Fruit fly (Drosophila melanogaster) whole organism, adult: ENCODE results near the gene Rassf.

Source experiments
- CG11617 ChIP-seq: fragments of 200-800 bp; sonication (Bioruptor generic); optimal IDR thresholded peaks from 2 replicates; lab custom pipeline; 2017; ENCODE audit warnings: mild to moderate bottlenecking, missing biosample characterization, missing genetic modification reagents, missing genetic modification characterization
- CG12768 ChIP-seq: fragments of 200-800 bp; sonication (Bioruptor generic); optimal IDR thresholded peaks from 2 replicates; lab custom pipeline; 2017; ENCODE audit warnings: missing biosample characterization, missing genetic modification characterization, mild to moderate bottlenecking, moderate library complexity, missing genetic modification reagents
- CG14711 ChIP-seq: fragments of 200-800 bp; sonication (Bioruptor generic); optimal IDR thresholded peaks from 2 replicates; lab custom pipeline; 2018; ENCODE audit warnings: missing biosample characterization, mild to moderate bottlenecking, missing genetic modification characterization, moderate library complexity
- CG1620 ChIP-seq: fragments of 200-800 bp; sonication (Bioruptor generic); optimal IDR thresholded peaks from 2 replicates; lab custom pipeline; 2016; ENCODE audit warnings: missing biosample characterization, missing genetic modification characterization
- CG33017 ChIP-seq: fragments of 200-800 bp; sonication (Bioruptor generic); optimal IDR thresholded peaks from 2 replicates; lab custom pipeline; 2018; ENCODE audit warnings: missing biosample characterization, mild to moderate bottlenecking, missing genetic modification characterization, moderate library complexity
- CG5204 ChIP-seq: fragments of 200-800 bp; sonication (Bioruptor generic); optimal IDR thresholded peaks from 2 replicates; lab custom pipeline; 2016; ENCODE audit warnings: missing biosample characterization, missing genetic modification characterization
- CG7045 ChIP-seq: fragments of 200-800 bp; sonication (Bioruptor generic); optimal IDR thresholded peaks from 2 replicates; lab custom pipeline; 2017; ENCODE audit warnings: missing biosample characterization, mild to moderate bottlenecking, missing genetic modification characterization
- CG7101 ChIP-seq: fragments of 200-800 bp; sonication (Bioruptor generic); optimal IDR thresholded peaks from 2 replicates; lab custom pipeline; 2018; ENCODE audit warnings: missing biosample characterization, mild to moderate bottlenecking, missing genetic modification characterization, moderate library complexity
- Clk ChIP-seq: fragments of 200-800 bp; sonication (Bioruptor generic); optimal IDR thresholded peaks from 2 replicates; lab custom pipeline; 2017; ENCODE audit warnings: missing biosample characterization, missing genetic modification characterization
- Crg-1 ChIP-seq: fragments of 200-800 bp; sonication (Bioruptor generic); optimal IDR thresholded peaks from 2 replicates; lab custom pipeline; 2016; ENCODE audit warnings: missing biosample characterization, missing genetic modification characterization
- Hr96 ChIP-seq: fragments of 200-800 bp; sonication (Bioruptor generic); optimal IDR thresholded peaks from 2 replicates; lab custom pipeline; 2016; ENCODE audit warnings: missing biosample characterization, missing genetic modification characterization
- Mnt ChIP-seq: fragments of 200-800 bp; sonication (Bioruptor generic); optimal IDR thresholded peaks from 2 replicates; lab custom pipeline; 2016; ENCODE audit warnings: missing biosample characterization, mild to moderate bottlenecking, missing genetic modification characterization
- bab1 ChIP-seq: fragments of 200-800 bp; sonication (Bioruptor generic); optimal IDR thresholded peaks from 3 replicates; lab custom pipeline; 2019; ENCODE audit warnings: missing biosample characterization, mild to moderate bottlenecking, missing genetic modification characterization, moderate library complexity
- cic ChIP-seq: fragments of 200-800 bp; sonication (Bioruptor generic); optimal IDR thresholded peaks from 2 replicates; lab custom pipeline; 2017; ENCODE audit warnings: missing biosample characterization, mild to moderate bottlenecking, missing genetic modification characterization, moderate library complexity
- cnc ChIP-seq, 2 experiments: fragments of >200 bp; optimal IDR thresholded peaks; 2 replicates each; lab custom pipeline; 2017
- kay ChIP-seq: fragments of 200-800 bp; sonication (Bioruptor generic); peaks from one replicate; lab custom pipeline; 2016; ENCODE audit warnings: missing biosample characterization, missing genetic modification characterization, borderline replicate concordance
- ovo ChIP-seq: fragments of 200-800 bp; sonication (Bioruptor generic); optimal IDR thresholded peaks from 2 replicates; lab custom pipeline; 2016; ENCODE audit warnings: missing biosample characterization, missing genetic modification characterization
- pad ChIP-seq: fragments of 200-800 bp; sonication (Bioruptor generic); optimal IDR thresholded peaks from 3 replicates; lab custom pipeline; 2017; ENCODE audit warnings: missing biosample characterization, missing genetic modification characterization, mild to moderate bottlenecking, moderate library complexity, missing genetic modification reagents
- tj ChIP-seq: fragments of 200-800 bp; sonication (Bioruptor generic); optimal IDR thresholded peaks from 3 replicates; lab custom pipeline; 2017; ENCODE audit warnings: missing biosample characterization, mild to moderate bottlenecking, missing genetic modification characterization, moderate library complexity
- toe ChIP-seq: fragments of 200-800 bp; sonication (Bioruptor generic); optimal IDR thresholded peaks from 2 replicates; lab custom pipeline; 2016; ENCODE audit warnings: missing biosample characterization, missing genetic modification characterization

Rassf gene

dm6 chr3R:23131341-23131884 is 13.7 kb upstream of the Rassf start:
- no peak for TF ChIP-seq CG11617 (GFP tag; lab: Kevin White, UChicago)
- no peak for TF ChIP-seq CG33017
- no peak for TF ChIP-seq Crg-1 (GFP tag; lab: Kevin White, UChicago)
- no peak for TF ChIP-seq CG1620
- TF ChIP-seq cic (GFP tag; lab: Kevin White, UChicago), result no peak

dm6 chr3R:23130884-23131283 is 13.2 kb upstream of the Rassf start:
- TF ChIP-seq Clk (GFP tag; lab: Kevin White, UChicago) (no peak), CG5204 (GFP tag; lab: Kevin White, UChicago) (no peak), bab1 (GFP tag; lab: Kevin White, UChicago) (no peak), CG7101 (tag; lab: Kevin White, UChicago) (no peak), pad (GFP tag; lab: Kevin White, UChicago) (no peak), toe (GFP tag; lab: Kevin White, UChicago) (no peak), Mnt (GFP tag; lab: Kevin White, UChicago) (no peak), CG14711 (tag; lab: Kevin White, UChicago) (no peak), CG12768 (GFP tag; lab: Kevin White, UChicago) (no peak), cic (GFP tag; lab: Kevin White, UChicago) (no peak), ovo (GFP tag; lab: Kevin White, UChicago) (no peak), Crg-1 (GFP tag; lab: Kevin White, UChicago) (no peak), CG7045 (no peak), kay (no peak), cnc (optimal IDR thresholded peaks at IDR 0.05; lab: Kevin White, UChicago) (no peak), tj (no peak), CG1620 (no peak), CG33017 (no peak), CG11617 (GFP tag; lab: Kevin White, UChicago) (no peak), Hr96 (GFP tag; lab: Kevin White, UChicago) (no peak)

- TF ChIP-seq CG14711 (tag; lab: Kevin White, UChicago) (no peak), Clk (GFP tag; lab: Kevin White, UChicago) (no peak), Hr96 (GFP tag; lab: Kevin White, UChicago) (no peak), CG7045 (no peak), CG7101 (tag; lab: Kevin White, UChicago) (no peak), bab1 (GFP tag; lab: Kevin White, UChicago) (no peak), CG5204 (GFP tag; lab: Kevin White, UChicago) (no peak), CG11617 (GFP tag; lab: Kevin White, UChicago) (no peak), CG33017 (no peak), ovo (GFP tag; lab: Kevin White, UChicago) (no peak), Crg-1 (GFP tag; lab: Kevin White, UChicago) (no peak), pad (GFP tag; lab: Kevin White, UChicago) (no peak), toe (GFP tag; lab: Kevin White, UChicago) (no peak), kay (no peak), cic (GFP tag; lab: Kevin White, UChicago) (no peak), Mnt (GFP tag; lab: Kevin White, UChicago) (no peak), CG12768 (GFP tag; lab: Kevin White, UChicago) (no peak), cnc (optimal IDR thresholded peaks at IDR 0.05; lab: Kevin White, UChicago) (no peak), tj (no peak), CG1620 (no peak)
Measured at dm6 chr3R:23130181-23130580, 12.4 kb upstream of the Rassf start.

- TF ChIP-seq Clk (GFP tag; lab: Kevin White, UChicago) (no peak), Hr96 (GFP tag; lab: Kevin White, UChicago) (no peak), kay (no peak), tj (no peak)
Measured at dm6 chr3R:23129617-23130016, 11.9 kb upstream of the Rassf start.

- TF ChIP-seq kay (no peak), bab1 (GFP tag; lab: Kevin White, UChicago) (peak; percentile 49), ovo (GFP tag; lab: Kevin White, UChicago) (no peak)
Measured at dm6 chr3R:23127796-23128195, 10.1 kb upstream of the Rassf start, which contains the start of gene CG31457. Gene CG31457 (minus strand): TSS chr3R:23127981.

- TF ChIP-seq CG1620 (no peak), tj (no peak), cic (GFP tag; lab: Kevin White, UChicago) (no peak), bab1 (GFP tag; lab: Kevin White, UChicago) (peak; percentile 29), CG11617 (GFP tag; lab: Kevin White, UChicago) (peak; percentile 28), ovo (GFP tag; lab: Kevin White, UChicago) (no peak)
Measured at dm6 chr3R:23126241-23127022, 8.7 kb upstream of the Rassf start, which contains the start of gene CG31365. Gene CG31365 (minus strand): TSS chr3R:23126422.

dm6 chr3R:23120933-23121332 is 3.2 kb upstream of the Rassf start:
- TF ChIP-seq CG1620 (no peak), cic (GFP tag; lab: Kevin White, UChicago) (peak; percentile 87), CG7101 (tag; lab: Kevin White, UChicago) (peak; percentile 4), Mnt (GFP tag; lab: Kevin White, UChicago) (peak; percentile 7), Hr96 (GFP tag; lab: Kevin White, UChicago) (no peak), bab1 (GFP tag; lab: Kevin White, UChicago) (peak; percentile 26)
